Worm (Caenorhabditis elegans): Measurements from ENCODE around the gene K12H6.5.
"Not testable (repeated sequence)": the region's sequence is repeated elsewhere in the genome, so short reads cannot be mapped to it uniquely, and the experiment has no call there.

The K12H6.5 gene

DNA sequence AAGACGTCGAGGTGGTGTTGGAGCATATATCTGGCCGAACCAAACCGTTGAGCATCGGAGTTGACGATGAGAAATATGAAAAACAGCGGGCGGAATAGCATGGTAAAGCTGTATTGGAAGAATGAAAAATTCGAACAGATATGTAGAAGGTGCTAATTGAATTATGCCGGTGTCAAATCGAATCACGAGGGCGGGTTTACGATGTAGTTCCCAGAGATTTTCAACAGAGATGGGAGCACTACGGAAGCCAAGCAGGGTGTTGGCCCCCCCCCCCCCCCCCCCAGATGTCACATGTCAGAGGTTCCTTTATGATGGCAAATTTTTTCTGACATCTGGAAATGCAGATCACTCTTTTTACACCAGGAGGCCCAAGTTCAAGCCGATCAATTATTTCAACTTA is 17.1 kb upstream of the K12H6.5 start, which contains the start of gene Y110A2AL.7:
Y110A2AL.7 (minus strand) TSS at position 101 of the 400 bp plus-strand sequence.
- TF ChIP-seq ztf-29 (GFP tag; IDR thresholded peaks at IDR 0.05) (no peak), med-1 (GFP tag; optimal IDR thresholded peaks at IDR 0.05; ENCODE audit: insufficient read depth) (no peak), tab-1 (GFP tag; IDR thresholded peaks at IDR 0.05) (no peak), ztf-23 (GFP tag; IDR thresholded peaks at IDR 0.05) (no peak), flt-1 (GFP tag; IDR thresholded peaks at IDR 0.05) (no peak), cog-1 (tag; optimal IDR thresholded peaks at IDR 0.05) (no peak), klf-2 (GFP tag; conservative IDR thresholded peaks at IDR 0.05) (no peak), T22C8.4 (GFP tag; IDR thresholded peaks at IDR 0.05) (no peak), ref-1 (GFP tag; conservative IDR thresholded peaks at IDR 0.05) (no peak)

- TF ChIP-seq flt-1 (GFP tag; IDR thresholded peaks at IDR 0.05): no peak
- no peak for TF ChIP-seq ref-1 (GFP tag; conservative IDR thresholded peaks at IDR 0.05)
- no peak for TF ChIP-seq cog-1 (tag; optimal IDR thresholded peaks at IDR 0.05)
- no peak for TF ChIP-seq T22C8.4 (GFP tag; IDR thresholded peaks at IDR 0.05)
- TF ChIP-seq ztf-29 (GFP tag; IDR thresholded peaks at IDR 0.05): no peak
- no peak for TF ChIP-seq ztf-23 (GFP tag; IDR thresholded peaks at IDR 0.05)
- no peak for TF ChIP-seq tab-1 (GFP tag; IDR thresholded peaks at IDR 0.05)
- no peak for TF ChIP-seq klf-2 (GFP tag; conservative IDR thresholded peaks at IDR 0.05)
Measured at ce11 chrII:2841529-2841928, 15.6 kb upstream of the K12H6.5 start, which contains the start of gene Y110A2AL.6. Gene Y110A2AL.6 (minus strand): TSS chrII:2841629.

ce11 chrII:2839004-2839403 is 13.0 kb upstream of the K12H6.5 start, which contains the start of gene Y110A2AL.4:
Gene Y110A2AL.4 (plus strand): TSS chrII:2839304.
- not testable (repeated sequence) for TF ChIP-seq cog-1 (tag; optimal IDR thresholded peaks at IDR 0.05); T22C8.4 (GFP tag; IDR thresholded peaks at IDR 0.05); flt-1 (GFP tag; IDR thresholded peaks at IDR 0.05)

DNA sequence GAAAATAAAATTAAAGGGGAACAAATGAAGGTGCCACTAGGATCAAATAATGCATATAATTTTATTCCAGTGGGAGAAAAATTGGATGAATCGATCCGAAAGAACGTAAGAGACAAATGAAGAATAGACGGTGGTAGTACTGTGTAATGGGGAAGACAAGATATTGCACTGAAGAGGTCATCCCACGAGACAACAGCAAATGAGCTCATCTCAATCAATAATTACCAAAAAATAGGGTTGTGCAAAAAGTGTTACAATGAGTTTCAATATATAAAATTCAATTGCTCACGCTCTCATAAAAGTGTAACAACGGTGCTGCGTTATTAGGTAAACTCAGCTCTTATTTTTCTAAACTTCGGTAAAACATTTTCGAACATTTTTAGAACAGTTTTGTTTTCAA is 10.9 kb upstream of the K12H6.5 start, which contains the start of gene K12H6.7:
K12H6.7 (minus strand) TSS at position 101 of the 400 bp plus-strand sequence.
- TF ChIP-seq cog-1 (tag; optimal IDR thresholded peaks at IDR 0.05) (no peak), ztf-23 (GFP tag; IDR thresholded peaks at IDR 0.05) (no peak), flt-1 (GFP tag; IDR thresholded peaks at IDR 0.05) (no peak), tab-1 (GFP tag; IDR thresholded peaks at IDR 0.05) (no peak), med-1 (GFP tag; optimal IDR thresholded peaks at IDR 0.05; ENCODE audit: insufficient read depth) (no peak), T22C8.4 (GFP tag; IDR thresholded peaks at IDR 0.05) (no peak), ref-1 (GFP tag; conservative IDR thresholded peaks at IDR 0.05) (no peak), klf-2 (GFP tag; conservative IDR thresholded peaks at IDR 0.05) (no peak), ztf-29 (GFP tag; IDR thresholded peaks at IDR 0.05) (no peak)

DNA sequence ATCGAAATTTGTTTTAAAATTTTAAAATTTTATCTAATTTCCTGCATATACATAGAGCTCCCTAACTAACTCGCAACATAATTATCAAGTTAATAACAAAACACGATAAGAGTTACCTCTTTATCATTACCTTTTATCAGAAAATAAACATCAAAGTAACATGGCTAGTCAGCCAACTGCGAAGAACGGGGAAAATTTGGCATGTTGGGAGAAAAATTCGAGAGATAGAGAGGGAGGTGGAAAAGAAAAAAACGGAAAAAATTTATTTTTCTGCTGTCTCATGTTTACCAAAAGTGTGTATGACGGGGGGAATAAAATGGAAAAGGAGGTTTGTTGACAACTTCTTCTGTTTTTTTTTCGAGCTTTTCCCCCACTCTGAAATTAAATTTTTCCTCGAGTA is 8.1 kb upstream of the K12H6.5 start:
- TF ChIP-seq flt-1 (GFP tag; IDR thresholded peaks at IDR 0.05): no peak
- no peak for TF ChIP-seq T22C8.4 (GFP tag; IDR thresholded peaks at IDR 0.05)
- no peak for TF ChIP-seq klf-2 (GFP tag; conservative IDR thresholded peaks at IDR 0.05)
- no peak for TF ChIP-seq ztf-23 (GFP tag; IDR thresholded peaks at IDR 0.05)
- TF ChIP-seq tab-1 (GFP tag; IDR thresholded peaks at IDR 0.05): no peak
- TF ChIP-seq med-1 (GFP tag; optimal IDR thresholded peaks at IDR 0.05; ENCODE audit: insufficient read depth): no peak
- TF ChIP-seq ztf-29 (GFP tag; IDR thresholded peaks at IDR 0.05): no peak
- TF ChIP-seq ref-1 (GFP tag; conservative IDR thresholded peaks at IDR 0.05): no peak
- TF ChIP-seq cog-1 (tag; optimal IDR thresholded peaks at IDR 0.05): no peak

ce11 chrII:2832539-2832938 is 6.6 kb upstream of the K12H6.5 start:
- TF ChIP-seq cog-1 (tag; optimal IDR thresholded peaks at IDR 0.05) (no peak), ref-1 (GFP tag; conservative IDR thresholded peaks at IDR 0.05) (no peak), ztf-23 (GFP tag; IDR thresholded peaks at IDR 0.05) (no peak), tab-1 (GFP tag; IDR thresholded peaks at IDR 0.05) (no peak), med-1 (GFP tag; optimal IDR thresholded peaks at IDR 0.05; ENCODE audit: insufficient read depth) (no peak)

DNA sequence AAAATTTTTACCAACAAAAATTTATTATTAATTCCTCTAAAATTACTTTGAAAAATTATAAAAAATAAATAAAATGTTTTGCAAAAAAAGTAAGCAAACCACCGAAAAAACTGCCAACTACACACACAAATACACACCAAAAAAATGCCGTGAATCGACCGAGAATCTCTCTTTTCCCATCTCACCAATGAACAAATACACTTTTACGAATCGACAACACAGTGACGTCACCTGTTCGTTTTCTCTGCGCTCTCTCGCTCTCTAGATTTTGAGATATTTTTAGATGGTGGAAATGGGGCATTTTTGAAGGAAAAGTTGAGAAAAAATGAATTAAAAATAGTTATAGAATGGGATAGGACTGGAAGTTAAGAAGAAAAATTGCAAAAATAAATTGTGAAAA is 6.1 kb upstream of the K12H6.5 start:
- TF ChIP-seq klf-2 (GFP tag; conservative IDR thresholded peaks at IDR 0.05) (no peak), T22C8.4 (GFP tag; IDR thresholded peaks at IDR 0.05) (no peak), tab-1 (GFP tag; IDR thresholded peaks at IDR 0.05) (no peak), flt-1 (GFP tag; IDR thresholded peaks at IDR 0.05) (no peak), cog-1 (tag; optimal IDR thresholded peaks at IDR 0.05) (no peak), ztf-29 (GFP tag; IDR thresholded peaks at IDR 0.05) (no peak), ref-1 (GFP tag; conservative IDR thresholded peaks at IDR 0.05) (no peak), med-1 (GFP tag; optimal IDR thresholded peaks at IDR 0.05; ENCODE audit: insufficient read depth) (no peak), ztf-23 (GFP tag; IDR thresholded peaks at IDR 0.05) (no peak)

- TF ChIP-seq ref-1 (GFP tag; conservative IDR thresholded peaks at IDR 0.05) (no peak), tab-1 (GFP tag; IDR thresholded peaks at IDR 0.05) (no peak), med-1 (GFP tag; optimal IDR thresholded peaks at IDR 0.05; ENCODE audit: insufficient read depth) (no peak), cog-1 (tag; optimal IDR thresholded peaks at IDR 0.05) (no peak), flt-1 (GFP tag; IDR thresholded peaks at IDR 0.05) (no peak), ztf-23 (GFP tag; IDR thresholded peaks at IDR 0.05) (no peak), klf-2 (GFP tag; conservative IDR thresholded peaks at IDR 0.05) (no peak), ztf-29 (GFP tag; IDR thresholded peaks at IDR 0.05) (no peak), T22C8.4 (GFP tag; IDR thresholded peaks at IDR 0.05) (no peak)
Measured at ce11 chrII:2831173-2831572, 5.2 kb upstream of the K12H6.5 start, which contains the start of gene K12H6.6. Gene K12H6.6 (minus strand): TSS chrII:2831233.

DNA sequence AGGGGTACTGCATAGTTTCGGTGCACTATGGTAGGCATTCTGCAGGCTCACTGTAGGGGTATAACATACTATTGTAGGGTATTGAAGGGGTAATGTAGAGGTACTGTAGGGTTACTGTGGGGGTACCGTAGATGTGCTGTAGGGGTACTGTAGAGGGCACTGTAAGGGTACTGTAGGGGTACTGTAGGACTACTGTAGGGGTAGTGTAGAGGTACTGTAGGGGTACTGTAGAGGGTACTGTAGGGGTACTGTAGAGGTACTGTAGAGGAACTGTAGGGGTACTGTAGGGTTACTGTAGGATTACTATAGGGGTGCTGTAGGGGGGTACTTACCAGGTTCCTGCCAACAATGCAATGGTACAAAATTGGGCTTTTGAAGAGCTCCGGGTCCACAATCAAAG is 4.2 kb upstream of the K12H6.5 start:
- TF ChIP-seq klf-2 (GFP tag; conservative IDR thresholded peaks at IDR 0.05): 0 out of 2 replicates have a peak, but pooled peaks have one; percentile 58
- no peak for TF ChIP-seq ztf-23 (GFP tag; IDR thresholded peaks at IDR 0.05)

DNA sequence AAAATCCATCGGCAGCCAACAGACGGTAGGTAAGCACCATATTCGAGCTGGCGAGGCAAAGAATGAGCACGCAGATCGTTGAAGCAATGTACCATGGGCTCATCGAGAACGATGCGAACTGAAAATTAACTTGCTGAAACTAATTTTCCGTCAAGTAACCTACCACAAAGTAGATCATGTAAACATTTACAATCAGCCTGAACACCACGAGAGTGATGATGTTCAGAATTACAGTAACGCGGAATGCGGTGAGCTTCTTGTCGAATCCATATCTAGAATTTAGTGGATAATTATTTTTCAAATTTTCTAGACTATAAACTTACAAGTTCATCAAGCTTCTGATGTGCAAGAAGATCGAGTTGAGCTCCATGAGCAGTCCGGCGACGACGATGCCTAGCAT is 3.5 kb upstream of the K12H6.5 start:
- TF ChIP-seq klf-2 (GFP tag; conservative IDR thresholded peaks at IDR 0.05): no peak
